Worm (Caenorhabditis elegans) whole organism, early embryonic: ENCODE data around the gene his-3.

Source experiments
- B0310.2 ChIP-seq: sonication (generic microtip); optimal IDR thresholded peaks from 2 replicates; lab custom pipeline; 2016; ENCODE audit warnings: mild to moderate bottlenecking, missing genetic modification characterization, missing compliant biosample characterization
- F13C5.2 ChIP-seq: sonication (generic microtip); optimal IDR thresholded peaks from 2 replicates; lab custom pipeline; 2017; ENCODE audit warnings: mild to moderate bottlenecking, missing genetic modification characterization, inconsistent platforms, missing compliant biosample characterization
- aly-1 ChIP-seq: sonication (generic microtip); optimal IDR thresholded peaks from 2 replicates; lab custom pipeline; 2016; ENCODE audit warnings: missing genetic modification characterization, missing compliant biosample characterization
- ama-1 ChIP-seq: fragments of 150-350 bp; optimal IDR thresholded peaks from 2 replicates; lab custom pipeline; 2014
- ceh-36 ChIP-seq: sonication (generic microtip); optimal IDR thresholded peaks from 2 replicates; lab custom pipeline; 2016; ENCODE audit warnings: missing genetic modification characterization, inconsistent platforms, missing compliant biosample characterization
- ets-7 ChIP-seq: sonication (generic microtip); optimal IDR thresholded peaks from 2 replicates; lab custom pipeline; 2016; ENCODE audit warnings: missing genotype, missing genetic modification characterization, missing compliant biosample characterization
- flt-1 ChIP-seq: fragments of 200-800 bp; sonication (Bioruptor generic); IDR thresholded peaks from 2 replicates; pipeline ENCODE4 v1.3.6; 2022; ENCODE audit warnings: missing genetic modification characterization, missing compliant biosample characterization
- hmbx-1 ChIP-seq: sonication (generic microtip); optimal IDR thresholded peaks from 2 replicates; lab custom pipeline; 2016; ENCODE audit warnings: mild to moderate bottlenecking, missing genetic modification characterization, missing compliant biosample characterization
- hmg-4 ChIP-seq: fragments of 200-800 bp; sonication (Bioruptor generic); optimal IDR thresholded peaks from 2 replicates; lab custom pipeline; 2018; ENCODE audit warnings: mild to moderate bottlenecking, missing genetic modification characterization, missing compliant biosample characterization
- hnd-1 ChIP-seq: sonication (generic microtip); optimal IDR thresholded peaks from 2 replicates; lab custom pipeline; 2016; ENCODE audit warnings: missing genetic modification characterization, missing compliant biosample characterization
- scrt-1 ChIP-seq: fragments of 200-800 bp; sonication (Bioruptor generic); IDR thresholded peaks from 2 replicates; pipeline ENCODE4 v1.3.6; 2022; ENCODE audit warnings: missing genetic modification characterization, missing compliant biosample characterization
- tbx-11 ChIP-seq: fragments of 200-800 bp; sonication (Bioruptor generic); IDR thresholded peaks from 2 replicates; pipeline ENCODE4 v1.3.6; 2022; ENCODE audit warnings: missing genetic modification characterization, missing compliant biosample characterization
- tbx-37 ChIP-seq: fragments of 200-800 bp; sonication (Bioruptor generic); conservative IDR thresholded peaks from 2 replicates; pipeline ENCODE4 v1.3.6; 2022; ENCODE audit warnings: missing genetic modification reagents, missing genetic modification characterization, missing compliant biosample characterization
- tra-4 ChIP-seq: sonication (generic microtip); optimal IDR thresholded peaks from 2 replicates; lab custom pipeline; 2017; ENCODE audit warnings: missing genetic modification characterization, missing compliant biosample characterization

DNA sequence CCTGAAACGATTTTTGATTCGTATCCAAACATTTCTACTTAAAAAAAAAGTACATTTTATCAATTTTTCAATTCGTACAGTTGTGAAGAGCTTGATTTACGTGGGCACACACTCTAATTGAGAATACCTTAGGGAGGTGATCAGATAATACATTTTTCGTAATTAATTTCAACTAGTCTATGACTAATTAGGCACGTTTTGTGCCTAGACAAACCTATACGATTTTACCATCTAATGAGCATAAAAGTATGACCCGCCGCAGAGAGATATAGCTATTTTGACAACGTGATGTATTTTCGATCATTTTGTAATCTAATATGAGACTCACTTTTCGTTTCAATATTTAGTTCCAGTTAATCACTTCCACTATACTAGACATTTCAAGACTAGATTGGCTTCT lies 23.6 kb upstream of the his-3 start:
- TF ChIP-seq F13C5.2 (tag; lab: Kevin White, UChicago) (no peak), ama-1 (lab: Kevin White, UChicago) (no peak), B0310.2 (tag; lab: Kevin White, UChicago) (no peak), ets-7 (tag; lab: Kevin White, UChicago) (no peak), flt-1 (GFP tag; lab: Robert Waterston, UW) (no peak), hmbx-1 (tag; lab: Kevin White, UChicago) (no peak), ceh-36 (no peak), tbx-37 (no peak), tra-4 (no peak), hnd-1 (tag; lab: Kevin White, UChicago) (no peak), scrt-1 (GFP tag; lab: Robert Waterston, UW) (no peak), aly-1 (tag; lab: Kevin White, UChicago) (no peak), hmg-4 (no peak), tbx-11 (GFP tag; lab: Robert Waterston, UW) (no peak)
